Fruit fly (Drosophila melanogaster) S2 (cell line): ENCODE data around the gene CG15177.

Experiments
- CG8478 ChIP-seq: fragments of >200 bp; optimal IDR thresholded peaks from 2 replicates; lab custom pipeline; 2018
- CTCF ChIP-seq, 2 experiments: fragments of >200 bp; optimal IDR thresholded peaks; 2 replicates each; lab custom pipeline; 2018

Gene CG15177

DNA sequence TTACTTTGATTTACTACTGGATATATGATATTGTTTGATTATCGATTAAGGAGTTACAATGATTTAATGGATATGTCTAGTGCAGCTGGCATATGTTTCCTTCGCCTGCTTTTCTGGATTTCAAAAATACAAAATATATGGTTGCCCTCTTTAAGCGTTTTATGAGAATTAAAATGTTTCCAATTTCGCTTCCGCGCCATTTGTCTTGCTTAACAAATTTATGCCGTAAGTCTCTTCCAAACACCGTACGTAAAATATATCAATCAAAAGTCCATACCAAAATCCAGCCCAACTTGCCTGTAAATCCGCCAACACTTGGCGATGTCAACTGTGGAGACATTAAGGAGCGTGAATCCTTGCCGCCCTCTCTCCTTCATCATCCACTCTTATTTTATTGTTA, at the start of gene CG15177:
Gene CG15177, minus strand, starts transcription at position 101 of the 400 bp plus-strand sequence.
- no peak for TF ChIP-seq CTCF (optimal IDR thresholded peaks at IDR 0.05; lab: Kevin White, UChicago)
- TF ChIP-seq CG8478 (lab: Kevin White, UChicago) = no peak

DNA sequence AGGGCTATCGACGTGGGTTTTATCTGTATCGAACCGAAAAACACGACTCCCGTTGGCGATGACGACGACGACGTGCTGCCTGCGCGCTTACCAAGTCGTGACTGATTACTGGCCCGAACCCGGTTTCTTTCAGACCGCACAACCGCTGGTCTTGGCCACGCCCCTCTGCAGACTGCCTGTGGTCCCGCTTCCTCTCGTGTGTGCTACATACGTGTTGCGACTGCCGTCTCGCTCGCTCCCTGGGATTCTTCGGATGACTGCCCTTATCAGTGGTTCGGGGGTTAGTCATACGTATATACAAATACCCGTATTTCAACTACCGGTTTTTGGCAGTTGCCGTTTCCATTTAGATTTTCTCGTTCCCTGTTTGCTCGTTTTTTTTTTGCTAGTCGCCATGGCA, 49.4 kb upstream of the CG15177 start, which contains the start of gene lab:
Gene lab, minus strand, starts transcription at position 111 of the 400 bp plus-strand sequence.
- TF ChIP-seq CG8478 (lab: Kevin White, UChicago) = no peak
- TF ChIP-seq CTCF (optimal IDR thresholded peaks at IDR 0.05; lab: Kevin White, UChicago) = peak in 1 of 2 experiments; percentile 18

- no peak for TF ChIP-seq CTCF (optimal IDR thresholded peaks at IDR 0.05; lab: Kevin White, UChicago)
- TF ChIP-seq CG8478 (lab: Kevin White, UChicago) = no peak
Observed at dm6 chr3R:6674548-6674947, 45.4 kb upstream of the CG15177 start.

DNA sequence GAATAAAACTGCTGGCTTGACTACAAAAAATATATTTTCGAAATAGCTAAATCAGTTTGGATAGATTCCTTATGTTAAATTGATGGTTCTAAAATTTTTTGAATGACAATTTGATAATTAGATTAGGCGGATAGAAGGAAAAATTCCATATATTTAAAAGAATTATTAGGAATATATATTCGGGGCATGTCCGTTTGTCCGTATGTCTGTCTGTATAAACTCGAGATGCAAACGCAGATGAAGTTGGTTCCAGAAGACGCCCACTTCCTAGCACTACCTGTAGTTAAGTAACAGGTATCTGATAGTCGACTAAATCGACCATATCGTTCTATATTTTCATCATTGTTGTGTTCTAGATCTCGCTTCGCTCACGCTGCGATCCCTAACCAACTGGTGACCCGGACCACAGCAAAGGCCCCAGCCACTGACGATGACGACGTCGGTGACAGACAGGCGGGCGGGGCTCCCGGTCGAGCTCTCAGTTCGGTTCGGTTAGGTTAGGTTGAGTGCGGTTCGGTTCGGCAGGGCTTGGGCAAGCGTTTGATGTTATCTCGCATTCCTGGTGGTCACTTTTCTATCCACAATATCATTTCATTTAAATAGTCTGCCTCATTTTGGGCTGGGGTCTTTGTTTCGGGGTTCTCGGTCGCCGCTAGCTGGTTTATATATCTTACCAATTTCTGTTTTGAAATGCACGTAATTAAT, 43.3 kb upstream of the CG15177 start:
- TF ChIP-seq CTCF (optimal IDR thresholded peaks at IDR 0.05; lab: Kevin White, UChicago) (no peak), CG8478 (lab: Kevin White, UChicago) (no peak)

- TF ChIP-seq CG8478 (lab: Kevin White, UChicago) (no peak), CTCF (optimal IDR thresholded peaks at IDR 0.05; lab: Kevin White, UChicago) (no peak)
Observed at dm6 chr3R:6668234-6668633, 39.1 kb upstream of the CG15177 start.

DNA sequence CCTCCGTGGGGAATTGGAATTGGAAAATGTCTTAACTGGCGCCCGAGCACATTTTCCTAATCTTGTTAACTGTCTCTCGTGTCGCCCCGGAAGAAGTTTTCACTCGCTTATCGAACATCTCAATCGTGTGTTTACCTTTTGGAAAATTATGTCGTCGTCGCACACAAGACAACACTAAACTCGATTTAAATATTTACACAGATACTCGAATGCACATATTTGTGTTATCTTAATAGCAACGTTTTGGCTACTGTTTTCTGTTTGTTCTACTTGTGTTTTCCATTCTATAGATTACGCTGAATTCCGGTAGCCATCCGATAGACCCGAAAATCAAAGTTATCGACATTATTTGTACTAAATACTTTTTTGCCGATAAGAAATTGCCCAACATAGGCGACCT, 38.1 kb upstream of the CG15177 start:
- TF ChIP-seq CTCF (optimal IDR thresholded peaks at IDR 0.05; lab: Kevin White, UChicago) = no peak
- no peak for TF ChIP-seq CG8478 (lab: Kevin White, UChicago)

DNA sequence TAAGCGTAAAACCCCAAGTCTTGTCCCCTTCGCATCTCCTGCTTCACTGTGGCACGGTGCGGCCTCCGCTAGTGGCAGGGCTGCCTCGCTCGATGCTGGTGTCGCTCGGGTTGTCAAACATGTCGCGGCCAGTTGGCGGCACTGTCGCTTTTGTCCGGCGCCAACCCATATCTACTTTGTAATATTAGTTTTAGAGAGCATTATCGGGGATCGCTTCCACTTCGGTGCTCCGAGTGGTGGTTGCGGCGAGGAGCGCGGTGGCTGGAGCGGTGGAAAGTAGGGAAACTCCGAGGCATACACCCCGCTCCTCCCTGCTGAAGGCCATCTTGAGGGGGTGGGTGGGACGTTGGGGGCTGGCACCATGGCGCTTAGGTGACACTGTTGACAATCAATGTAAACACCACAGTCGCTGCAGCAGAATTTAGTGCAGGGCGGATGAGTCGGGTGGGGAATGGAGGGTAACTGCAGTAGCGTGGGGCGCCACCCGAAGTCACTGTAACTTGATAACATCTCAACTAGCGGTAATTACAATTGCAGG, 36.1 kb upstream of the CG15177 start:
- TF ChIP-seq CTCF (optimal IDR thresholded peaks at IDR 0.05; lab: Kevin White, UChicago) (no peak), CG8478 (lab: Kevin White, UChicago) (no peak)

- TF ChIP-seq CG8478 (lab: Kevin White, UChicago) (no peak), CTCF (optimal IDR thresholded peaks at IDR 0.05; lab: Kevin White, UChicago) (no peak)
Observed at dm6 chr3R:6664371-6665116, 35.4 kb upstream of the CG15177 start.

- no peak for TF ChIP-seq CG8478 (lab: Kevin White, UChicago)
Observed at dm6 chr3R:6663289-6663666, 34.2 kb upstream of the CG15177 start.

- no peak for TF ChIP-seq CTCF (optimal IDR thresholded peaks at IDR 0.05; lab: Kevin White, UChicago)
- no peak for TF ChIP-seq CG8478 (lab: Kevin White, UChicago)
Observed at dm6 chr3R:6662613-6663288, 33.6 kb upstream of the CG15177 start.

- peak; percentile 70 to 74 for TF ChIP-seq CTCF (optimal IDR thresholded peaks at IDR 0.05; lab: Kevin White, UChicago)
- no peak for TF ChIP-seq CG8478 (lab: Kevin White, UChicago)
Observed at dm6 chr3R:6659941-6660340, 30.8 kb upstream of the CG15177 start, which contains the start of gene agt. Gene agt, minus strand, starts transcription at chr3R:6660100.

- TF ChIP-seq CG8478 (lab: Kevin White, UChicago) = no peak
- peak; percentile 6 to 56 for TF ChIP-seq CTCF (optimal IDR thresholded peaks at IDR 0.05; lab: Kevin White, UChicago)
Observed at dm6 chr3R:6657278-6658246, 28.4 kb upstream of the CG15177 start, which contains the start of the genes CG1307 and twr. Gene CG1307, minus strand, starts transcription at chr3R:6657442. Gene twr, plus strand, starts transcription at chr3R:6657882.

DNA sequence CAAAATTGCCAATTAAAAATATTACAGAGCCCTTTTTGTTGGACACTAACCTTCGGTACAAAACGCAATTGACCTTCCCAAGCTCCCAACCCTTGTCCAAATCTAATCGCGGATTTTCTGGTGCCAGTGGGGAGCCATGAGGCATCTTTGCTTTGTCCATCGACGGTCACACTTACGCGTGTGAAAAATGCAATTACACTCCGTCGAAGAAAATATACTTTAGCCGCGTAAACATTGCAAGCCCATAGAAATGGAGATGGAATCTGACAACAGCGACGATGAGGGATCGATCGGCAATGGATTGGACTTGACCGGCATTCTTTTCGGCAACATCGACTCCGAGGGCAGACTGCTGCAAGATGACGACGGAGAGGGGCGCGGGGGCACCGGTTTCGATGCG, 17.6 kb upstream of the CG15177 start, which contains the start of gene Taf1:
Gene Taf1, plus strand, starts transcription at position 150 of the 400 bp plus-strand sequence.
- no peak for TF ChIP-seq CG8478 (lab: Kevin White, UChicago)
- peak; percentile 57 to 69 for TF ChIP-seq CTCF (optimal IDR thresholded peaks at IDR 0.05; lab: Kevin White, UChicago)
